Fruit fly (Drosophila melanogaster) whole organism, adult: Measurements from ENCODE around the gene CG6726.

Experiments used
- Mnt ChIP-seq: fragments of 200-800 bp; sonication (Bioruptor generic); optimal IDR thresholded peaks from 2 replicates; lab custom pipeline; 2016; ENCODE audit warnings: missing biosample characterization, mild to moderate bottlenecking, missing genetic modification characterization
- bab1 ChIP-seq: fragments of 200-800 bp; sonication (Bioruptor generic); optimal IDR thresholded peaks from 3 replicates; lab custom pipeline; 2019; ENCODE audit warnings: missing biosample characterization, mild to moderate bottlenecking, missing genetic modification characterization, moderate library complexity
- cic ChIP-seq: fragments of 200-800 bp; sonication (Bioruptor generic); optimal IDR thresholded peaks from 2 replicates; lab custom pipeline; 2017; ENCODE audit warnings: missing biosample characterization, mild to moderate bottlenecking, missing genetic modification characterization, moderate library complexity

DNA sequence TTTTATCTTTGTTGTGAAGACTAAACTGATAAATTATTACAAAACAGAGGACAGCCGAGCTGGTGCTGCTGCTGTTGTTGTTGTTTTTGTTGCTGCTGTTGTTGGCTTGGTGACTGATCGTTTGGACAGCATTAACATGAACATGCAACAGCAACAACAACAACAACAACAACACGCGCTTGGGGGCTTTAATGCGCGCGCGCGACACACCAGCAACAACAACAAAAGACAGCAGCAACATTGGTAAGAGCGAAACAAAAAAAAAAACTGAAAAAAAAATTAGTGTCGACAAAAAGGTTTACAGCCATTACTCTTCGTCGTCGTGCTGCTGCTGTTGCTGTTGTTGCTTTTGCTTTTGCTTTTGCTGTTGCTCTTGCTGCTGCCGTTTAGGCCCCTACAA is 39.4 kb downstream of the CG6726 start:
- no peak for TF ChIP-seq bab1 (GFP tag; lab: Kevin White, UChicago)
- no peak for TF ChIP-seq Mnt
- TF ChIP-seq cic, result no peak
